Fruit fly (Drosophila melanogaster): ENCODE measurements around the gene Fdx2.

DNA sequence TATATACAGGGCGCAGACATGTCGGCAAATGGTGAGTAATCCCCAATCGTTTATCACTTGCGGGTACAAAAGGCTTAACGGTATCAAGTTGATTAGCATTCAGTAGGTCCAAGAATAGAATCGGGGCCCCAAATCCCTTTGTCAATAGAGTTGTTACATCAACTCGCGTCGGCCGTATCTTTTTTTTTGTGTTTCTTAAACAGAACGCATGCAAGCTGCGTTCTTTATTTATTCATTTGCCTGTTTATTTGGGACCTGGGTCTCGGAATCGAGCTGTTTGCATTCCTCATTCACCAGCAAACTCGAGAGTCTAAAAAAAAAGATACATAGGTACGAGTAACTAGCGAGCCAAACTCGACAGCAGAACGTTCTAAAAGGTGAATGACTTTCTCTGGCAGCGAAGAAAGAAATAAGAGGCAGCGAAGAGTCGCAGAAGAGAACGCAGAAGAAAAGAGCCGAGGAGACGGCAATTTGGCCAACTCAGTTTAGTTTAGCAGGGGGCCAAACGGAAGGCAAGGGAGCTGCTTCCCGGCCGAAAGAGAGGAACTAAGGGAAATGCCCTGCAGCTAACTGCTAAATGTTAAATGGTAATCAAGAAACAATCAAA lies 20.0 kb upstream of the Fdx2 start:
- TF ChIP-seq CG10348 (GFP tag; IDR thresholded peaks at IDR 0.05): no peak
- TF ChIP-seq Ets98B (GFP tag; IDR thresholded peaks at IDR 0.05): no peak
- no peak for TF ChIP-seq CG12605 (GFP tag; IDR thresholded peaks at IDR 0.05)
- no peak for TF ChIP-seq CG13204 (GFP tag; optimal IDR thresholded peaks at IDR 0.05)
